Worm (Caenorhabditis elegans) whole organism, young adult: ENCODE results near the gene C34C12.6.
A peak's percentile ranks its signal among the peaks of the same experiment; 100 is the strongest.

Experiments
- C17E4.6 ChIP-seq: fragments of 200-800 bp; sonication (Bioruptor generic); IDR thresholded peaks from 2 replicates; pipeline ENCODE4 v1.3.6; 2022; ENCODE audit warnings: missing genetic modification reagents, missing genetic modification characterization, missing compliant biosample characterization
- efl-1 ChIP-seq: fragments of 150-350 bp; optimal IDR thresholded peaks from 2 replicates; lab custom pipeline; 2014; ENCODE audit warnings: missing biosample characterization, missing genetic modification reagents, missing genetic modification characterization
- him-1 ChIP-seq: sonication (generic microtip); optimal IDR thresholded peaks from 2 replicates; lab custom pipeline; 2016; ENCODE audit warnings: missing genotype, missing genetic modification reagents, missing genetic modification characterization, missing compliant biosample characterization
- unc-130 ChIP-seq: sonication (generic microtip); optimal IDR thresholded peaks from 2 replicates; lab custom pipeline; 2016; ENCODE audit warnings: missing genetic modification reagents, missing genetic modification characterization, missing compliant biosample characterization

DNA sequence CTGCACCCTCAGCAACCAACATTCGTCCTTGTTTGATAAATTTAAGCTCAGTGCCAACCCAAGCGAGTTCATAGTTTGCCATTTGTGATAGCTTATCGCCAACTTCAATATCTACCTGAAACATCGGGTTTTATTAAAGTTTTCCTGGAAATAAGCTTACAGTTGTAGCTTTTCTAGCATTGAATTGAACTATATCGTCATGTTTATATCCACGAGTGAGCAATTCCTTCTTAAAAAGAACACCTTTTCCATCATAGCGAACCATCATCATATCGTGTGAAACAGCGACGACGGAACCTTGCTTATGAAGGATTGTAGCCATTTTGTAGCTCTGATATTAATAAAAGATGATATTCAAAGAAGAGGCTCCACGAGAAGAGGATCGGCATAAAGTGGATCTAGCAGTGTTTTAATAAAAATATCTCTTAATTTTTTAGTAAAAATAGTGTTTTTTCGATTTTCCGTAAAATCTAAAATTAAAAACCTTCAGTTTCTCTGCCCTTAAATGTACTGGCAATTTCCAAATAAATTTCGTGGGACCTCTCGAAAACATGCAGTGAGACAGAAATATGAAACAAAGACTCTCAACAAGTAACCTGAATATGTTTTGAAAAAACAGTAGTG lies 19.9 kb downstream of the C34C12.6 start, which contains the start of gene M01F1.8:
- TF ChIP-seq unc-130 (GFP tag; lab: Kevin White, UChicago) = peak; percentile 61
- no peak for TF ChIP-seq efl-1
- TF ChIP-seq C17E4.6 (GFP tag; lab: Robert Waterston, UW) = no peak
- peak; percentile 52 for TF ChIP-seq him-1 (tag; lab: Kevin White, UChicago)
